Worm (Caenorhabditis elegans) whole organism, early embryonic: ENCODE data around the gene gtr-1.

Experiments
- aly-1 ChIP-seq: sonication (generic microtip); optimal IDR thresholded peaks from 2 replicates; lab custom pipeline; 2016; ENCODE audit warnings: missing genetic modification characterization, missing compliant biosample characterization
- ama-1 ChIP-seq: fragments of 150-350 bp; optimal IDR thresholded peaks from 2 replicates; lab custom pipeline; 2014
- ets-7 ChIP-seq: sonication (generic microtip); optimal IDR thresholded peaks from 2 replicates; lab custom pipeline; 2016; ENCODE audit warnings: missing genotype, missing genetic modification characterization, missing compliant biosample characterization
- hmg-4 ChIP-seq: fragments of 200-800 bp; sonication (Bioruptor generic); optimal IDR thresholded peaks from 2 replicates; lab custom pipeline; 2018; ENCODE audit warnings: mild to moderate bottlenecking, missing genetic modification characterization, missing compliant biosample characterization
- scrt-1 ChIP-seq: fragments of 200-800 bp; sonication (Bioruptor generic); IDR thresholded peaks from 2 replicates; pipeline ENCODE4 v1.3.6; 2022; ENCODE audit warnings: missing genetic modification characterization, missing compliant biosample characterization
- sea-1 ChIP-seq: fragments of 200-800 bp; sonication (Bioruptor generic); conservative IDR thresholded peaks from 2 replicates; pipeline ENCODE4 v1.3.6; 2022; ENCODE audit warnings: missing genetic modification characterization, missing compliant biosample characterization

DNA sequence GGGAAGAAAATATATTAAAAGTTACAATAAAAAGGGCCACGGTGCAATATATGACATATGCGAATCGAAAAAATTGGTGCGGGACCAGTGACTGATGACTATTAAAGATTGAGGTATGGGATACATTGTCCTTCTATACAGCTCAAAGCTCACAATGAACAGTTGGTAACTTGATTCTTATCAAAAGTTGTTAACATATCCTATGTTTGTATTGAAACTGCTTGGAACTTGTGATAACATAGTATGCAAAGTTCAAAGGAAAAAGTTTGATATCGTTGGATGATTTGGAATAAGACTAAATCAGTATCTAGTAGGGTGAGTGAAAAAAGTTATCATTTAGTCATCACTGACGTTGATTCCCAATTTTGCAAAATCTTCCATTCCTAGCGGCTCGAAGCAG, 15.4 kb downstream of the gtr-1 start:
- TF ChIP-seq ets-7 (tag; lab: Kevin White, UChicago) (no peak), sea-1 (GFP tag; lab: Robert Waterston, UW) (no peak), hmg-4 (GFP tag; lab: Kevin White, UChicago) (no peak), ama-1 (lab: Kevin White, UChicago) (no peak), aly-1 (no peak), scrt-1 (GFP tag; lab: Robert Waterston, UW) (no peak)
